Fruit fly (Drosophila melanogaster) whole organism, adult: Measurements from ENCODE around the gene CG14441.
A peak's percentile ranks its signal among the peaks of the same experiment; 100 is the strongest.

ENCODE experiments used
- CG11617 ChIP-seq: fragments of 200-800 bp; sonication (Bioruptor generic); optimal IDR thresholded peaks from 2 replicates; lab custom pipeline; 2017; ENCODE audit warnings: mild to moderate bottlenecking, missing biosample characterization, missing genetic modification reagents, missing genetic modification characterization
- CG12768 ChIP-seq: fragments of 200-800 bp; sonication (Bioruptor generic); optimal IDR thresholded peaks from 2 replicates; lab custom pipeline; 2017; ENCODE audit warnings: missing biosample characterization, missing genetic modification characterization, mild to moderate bottlenecking, moderate library complexity, missing genetic modification reagents
- CG14711 ChIP-seq: fragments of 200-800 bp; sonication (Bioruptor generic); optimal IDR thresholded peaks from 2 replicates; lab custom pipeline; 2018; ENCODE audit warnings: missing biosample characterization, mild to moderate bottlenecking, missing genetic modification characterization, moderate library complexity
- CG1620 ChIP-seq: fragments of 200-800 bp; sonication (Bioruptor generic); optimal IDR thresholded peaks from 2 replicates; lab custom pipeline; 2016; ENCODE audit warnings: missing biosample characterization, missing genetic modification characterization
- CG33017 ChIP-seq: fragments of 200-800 bp; sonication (Bioruptor generic); optimal IDR thresholded peaks from 2 replicates; lab custom pipeline; 2018; ENCODE audit warnings: missing biosample characterization, mild to moderate bottlenecking, missing genetic modification characterization, moderate library complexity
- CG5204 ChIP-seq: fragments of 200-800 bp; sonication (Bioruptor generic); optimal IDR thresholded peaks from 2 replicates; lab custom pipeline; 2016; ENCODE audit warnings: missing biosample characterization, missing genetic modification characterization
- CG7045 ChIP-seq: fragments of 200-800 bp; sonication (Bioruptor generic); optimal IDR thresholded peaks from 2 replicates; lab custom pipeline; 2017; ENCODE audit warnings: missing biosample characterization, mild to moderate bottlenecking, missing genetic modification characterization
- CG7101 ChIP-seq: fragments of 200-800 bp; sonication (Bioruptor generic); optimal IDR thresholded peaks from 2 replicates; lab custom pipeline; 2018; ENCODE audit warnings: missing biosample characterization, mild to moderate bottlenecking, missing genetic modification characterization, moderate library complexity
- Clk ChIP-seq: fragments of 200-800 bp; sonication (Bioruptor generic); optimal IDR thresholded peaks from 2 replicates; lab custom pipeline; 2017; ENCODE audit warnings: missing biosample characterization, missing genetic modification characterization
- Crg-1 ChIP-seq: fragments of 200-800 bp; sonication (Bioruptor generic); optimal IDR thresholded peaks from 2 replicates; lab custom pipeline; 2016; ENCODE audit warnings: missing biosample characterization, missing genetic modification characterization
- Hr96 ChIP-seq: fragments of 200-800 bp; sonication (Bioruptor generic); optimal IDR thresholded peaks from 2 replicates; lab custom pipeline; 2016; ENCODE audit warnings: missing biosample characterization, missing genetic modification characterization
- Mnt ChIP-seq: fragments of 200-800 bp; sonication (Bioruptor generic); optimal IDR thresholded peaks from 2 replicates; lab custom pipeline; 2016; ENCODE audit warnings: missing biosample characterization, mild to moderate bottlenecking, missing genetic modification characterization
- bab1 ChIP-seq: fragments of 200-800 bp; sonication (Bioruptor generic); optimal IDR thresholded peaks from 3 replicates; lab custom pipeline; 2019; ENCODE audit warnings: missing biosample characterization, mild to moderate bottlenecking, missing genetic modification characterization, moderate library complexity
- cic ChIP-seq: fragments of 200-800 bp; sonication (Bioruptor generic); optimal IDR thresholded peaks from 2 replicates; lab custom pipeline; 2017; ENCODE audit warnings: missing biosample characterization, mild to moderate bottlenecking, missing genetic modification characterization, moderate library complexity
- cnc ChIP-seq, 2 experiments: fragments of >200 bp; optimal IDR thresholded peaks; 2 replicates each; lab custom pipeline; 2017
- kay ChIP-seq: fragments of 200-800 bp; sonication (Bioruptor generic); peaks from one replicate; lab custom pipeline; 2016; ENCODE audit warnings: missing biosample characterization, missing genetic modification characterization, borderline replicate concordance
- ovo ChIP-seq: fragments of 200-800 bp; sonication (Bioruptor generic); optimal IDR thresholded peaks from 2 replicates; lab custom pipeline; 2016; ENCODE audit warnings: missing biosample characterization, missing genetic modification characterization
- pad ChIP-seq: fragments of 200-800 bp; sonication (Bioruptor generic); optimal IDR thresholded peaks from 3 replicates; lab custom pipeline; 2017; ENCODE audit warnings: missing biosample characterization, missing genetic modification characterization, mild to moderate bottlenecking, moderate library complexity, missing genetic modification reagents
- tj ChIP-seq: fragments of 200-800 bp; sonication (Bioruptor generic); optimal IDR thresholded peaks from 3 replicates; lab custom pipeline; 2017; ENCODE audit warnings: missing biosample characterization, mild to moderate bottlenecking, missing genetic modification characterization, moderate library complexity
- toe ChIP-seq: fragments of 200-800 bp; sonication (Bioruptor generic); optimal IDR thresholded peaks from 2 replicates; lab custom pipeline; 2016; ENCODE audit warnings: missing biosample characterization, missing genetic modification characterization

CG14441 gene

DNA sequence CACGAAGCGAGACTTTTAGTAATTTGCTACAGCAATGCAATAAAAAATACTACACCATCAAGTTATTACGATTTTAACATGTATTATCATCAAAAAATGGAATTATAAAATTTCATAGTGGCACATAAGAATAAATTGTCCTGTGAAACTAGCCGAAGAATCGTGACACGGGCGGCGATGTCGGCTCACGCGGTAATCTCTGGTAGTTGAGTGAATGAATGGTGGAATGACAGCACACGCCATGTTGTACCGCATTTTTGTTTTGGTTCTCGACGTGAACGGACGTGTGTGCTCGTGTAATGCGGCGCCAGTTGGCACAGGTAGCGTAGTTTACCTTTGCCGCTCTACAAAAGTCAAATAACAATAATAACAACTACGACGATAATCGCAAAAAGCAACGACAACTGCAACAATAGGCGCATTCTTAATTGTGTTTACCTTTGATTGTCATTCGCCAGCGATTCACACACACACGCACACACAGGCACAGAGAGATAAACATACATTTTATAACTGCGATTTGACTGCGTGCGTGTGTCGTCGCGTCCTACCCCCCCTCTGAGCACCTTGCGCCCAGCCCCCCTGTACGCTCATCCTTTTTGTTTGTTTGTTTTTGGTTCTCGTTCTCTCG lies at the start of gene CG14441:
Gene CG14441 (plus strand): TSS at position 254 of the 631 bp plus-strand sequence.
- TF ChIP-seq CG33017 (peak; percentile 54), toe (GFP tag; lab: Kevin White, UChicago) (peak; percentile 35), pad (GFP tag; lab: Kevin White, UChicago) (peak; percentile 50), tj (GFP tag; lab: Kevin White, UChicago) (peak; percentile 67), CG1620 (GFP tag; lab: Kevin White, UChicago) (peak; percentile 60), Crg-1 (GFP tag; lab: Kevin White, UChicago) (peak; percentile 64), ovo (GFP tag; lab: Kevin White, UChicago) (peak; percentile 57), Clk (GFP tag; lab: Kevin White, UChicago) (no peak), cic (GFP tag; lab: Kevin White, UChicago) (peak; percentile 98), Hr96 (GFP tag; lab: Kevin White, UChicago) (peak; percentile 84), cnc (optimal IDR thresholded peaks at IDR 0.05; lab: Kevin White, UChicago) (no peak), CG14711 (tag; lab: Kevin White, UChicago) (peak; percentile 70), CG12768 (GFP tag; lab: Kevin White, UChicago) (peak; percentile 48), CG7045 (GFP tag; lab: Kevin White, UChicago) (peak; percentile 29), CG7101 (tag; lab: Kevin White, UChicago) (peak; percentile 78), kay (GFP tag; lab: Kevin White, UChicago) (no peak), CG5204 (GFP tag; lab: Kevin White, UChicago) (peak; percentile 47), Mnt (GFP tag; lab: Kevin White, UChicago) (peak; percentile 92), bab1 (GFP tag; lab: Kevin White, UChicago) (peak; percentile 84), CG11617 (GFP tag; lab: Kevin White, UChicago) (peak; percentile 76)

- peak; percentile 79 for TF ChIP-seq Mnt (GFP tag; lab: Kevin White, UChicago)
- TF ChIP-seq Hr96 (GFP tag; lab: Kevin White, UChicago) = no peak
- TF ChIP-seq CG11617 (GFP tag; lab: Kevin White, UChicago) = peak; percentile 88
- peak; percentile 52 for TF ChIP-seq ovo (GFP tag; lab: Kevin White, UChicago)
- TF ChIP-seq CG7045 (GFP tag; lab: Kevin White, UChicago) = no peak
- no peak for TF ChIP-seq CG12768 (GFP tag; lab: Kevin White, UChicago)
- TF ChIP-seq bab1 (GFP tag; lab: Kevin White, UChicago) = peak; percentile 91
- no peak for TF ChIP-seq kay (GFP tag; lab: Kevin White, UChicago)
- peak; percentile 82 for TF ChIP-seq CG1620 (GFP tag; lab: Kevin White, UChicago)
- peak; percentile 90 for TF ChIP-seq CG7101 (tag; lab: Kevin White, UChicago)
- TF ChIP-seq tj (GFP tag; lab: Kevin White, UChicago) = peak; percentile 66
- no peak for TF ChIP-seq CG5204 (GFP tag; lab: Kevin White, UChicago)
- TF ChIP-seq CG33017 = peak; percentile 3
- TF ChIP-seq Crg-1 (GFP tag; lab: Kevin White, UChicago) = peak; percentile 80
- no peak for TF ChIP-seq cnc (optimal IDR thresholded peaks at IDR 0.05; lab: Kevin White, UChicago)
- no peak for TF ChIP-seq Clk (GFP tag; lab: Kevin White, UChicago)
- TF ChIP-seq CG14711 (tag; lab: Kevin White, UChicago) = peak; percentile 83
- peak; percentile 36 for TF ChIP-seq toe (GFP tag; lab: Kevin White, UChicago)
- peak; percentile 74 for TF ChIP-seq pad (GFP tag; lab: Kevin White, UChicago)
- peak; percentile 39 for TF ChIP-seq cic (GFP tag; lab: Kevin White, UChicago)
These were observed 45.0 kb upstream of the CG14441 start, which contains the start of the genes CG3226 and Cdc7 for dm6 chrX:6654198-6654831. Gene CG3226 (minus strand): TSS chrX:6654248. Gene Cdc7 (plus strand): TSS chrX:6654541.

DNA sequence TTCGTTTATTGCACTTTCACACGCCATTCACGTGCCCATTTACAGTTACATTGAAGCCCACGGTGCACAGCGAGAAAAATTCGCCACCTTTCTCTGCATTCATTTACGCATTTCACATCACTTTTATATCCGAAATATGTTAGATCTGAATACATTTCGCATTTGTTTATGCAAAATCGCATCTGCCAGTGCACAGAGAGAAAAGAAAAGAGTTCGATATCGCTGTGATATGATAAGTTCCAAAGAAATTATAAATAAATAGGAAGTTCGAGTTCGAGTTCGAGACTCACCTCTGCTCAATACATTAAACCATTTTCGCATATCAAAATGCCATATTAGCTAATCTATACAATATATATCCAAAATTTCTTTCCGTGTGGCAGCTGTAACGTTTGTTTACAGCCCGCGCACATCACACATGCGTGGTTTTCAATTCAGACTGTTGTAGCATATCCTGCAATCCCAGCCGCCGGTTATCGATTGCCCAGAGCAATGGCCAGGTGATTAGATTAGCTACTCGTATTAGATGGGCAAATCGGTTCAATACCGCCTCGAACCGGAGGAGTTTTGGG lies 43.2 kb upstream of the CG14441 start:
- TF ChIP-seq kay (GFP tag; lab: Kevin White, UChicago) (no peak), tj (GFP tag; lab: Kevin White, UChicago) (peak; percentile 69), CG14711 (tag; lab: Kevin White, UChicago) (peak; percentile 83), Mnt (GFP tag; lab: Kevin White, UChicago) (peak; percentile 89), CG11617 (GFP tag; lab: Kevin White, UChicago) (peak; percentile 96), CG7045 (GFP tag; lab: Kevin White, UChicago) (peak; percentile 87), toe (GFP tag; lab: Kevin White, UChicago) (peak; percentile 74), Crg-1 (GFP tag; lab: Kevin White, UChicago) (peak; percentile 85), CG33017 (peak; percentile 84), ovo (GFP tag; lab: Kevin White, UChicago) (peak; percentile 98), CG1620 (GFP tag; lab: Kevin White, UChicago) (peak; percentile 74), CG12768 (GFP tag; lab: Kevin White, UChicago) (peak; percentile 89), CG5204 (GFP tag; lab: Kevin White, UChicago) (peak; percentile 86), bab1 (GFP tag; lab: Kevin White, UChicago) (peak; percentile 88), cic (GFP tag; lab: Kevin White, UChicago) (peak; percentile 79), Hr96 (GFP tag; lab: Kevin White, UChicago) (peak; percentile 87), Clk (GFP tag; lab: Kevin White, UChicago) (peak; percentile 62), cnc (optimal IDR thresholded peaks at IDR 0.05; lab: Kevin White, UChicago) (no peak), pad (GFP tag; lab: Kevin White, UChicago) (peak; percentile 81), CG7101 (tag; lab: Kevin White, UChicago) (peak; percentile 93)
